Worm (Caenorhabditis elegans) whole organism, early embryonic: ENCODE measurements around the gene srv-1.

Experiments used
- B0310.2 ChIP-seq: sonication (generic microtip); optimal IDR thresholded peaks from 2 replicates; lab custom pipeline; 2016; ENCODE audit warnings: mild to moderate bottlenecking, missing genetic modification characterization, missing compliant biosample characterization
- F13C5.2 ChIP-seq: sonication (generic microtip); optimal IDR thresholded peaks from 2 replicates; lab custom pipeline; 2017; ENCODE audit warnings: mild to moderate bottlenecking, missing genetic modification characterization, inconsistent platforms, missing compliant biosample characterization
- aly-1 ChIP-seq: sonication (generic microtip); optimal IDR thresholded peaks from 2 replicates; lab custom pipeline; 2016; ENCODE audit warnings: missing genetic modification characterization, missing compliant biosample characterization
- ama-1 ChIP-seq: fragments of 150-350 bp; optimal IDR thresholded peaks from 2 replicates; lab custom pipeline; 2014
- ceh-13 ChIP-seq: fragments of 200-800 bp; sonication (Bioruptor generic); optimal IDR thresholded peaks from 2 replicates; lab custom pipeline; 2018; ENCODE audit warnings: mild to moderate bottlenecking, missing genetic modification characterization, missing compliant biosample characterization
- ceh-36 ChIP-seq: sonication (generic microtip); optimal IDR thresholded peaks from 2 replicates; lab custom pipeline; 2016; ENCODE audit warnings: missing genetic modification characterization, inconsistent platforms, missing compliant biosample characterization
- ets-7 ChIP-seq: sonication (generic microtip); optimal IDR thresholded peaks from 2 replicates; lab custom pipeline; 2016; ENCODE audit warnings: missing genotype, missing genetic modification characterization, missing compliant biosample characterization
- flt-1 ChIP-seq: fragments of 200-800 bp; sonication (Bioruptor generic); IDR thresholded peaks from 2 replicates; pipeline ENCODE4 v1.3.6; 2022; ENCODE audit warnings: missing genetic modification characterization, missing compliant biosample characterization
- hmbx-1 ChIP-seq: sonication (generic microtip); optimal IDR thresholded peaks from 2 replicates; lab custom pipeline; 2016; ENCODE audit warnings: mild to moderate bottlenecking, missing genetic modification characterization, missing compliant biosample characterization
- hmg-4 ChIP-seq: fragments of 200-800 bp; sonication (Bioruptor generic); optimal IDR thresholded peaks from 2 replicates; lab custom pipeline; 2018; ENCODE audit warnings: mild to moderate bottlenecking, missing genetic modification characterization, missing compliant biosample characterization
- hnd-1 ChIP-seq: sonication (generic microtip); optimal IDR thresholded peaks from 2 replicates; lab custom pipeline; 2016; ENCODE audit warnings: missing genetic modification characterization, missing compliant biosample characterization
- pes-1 ChIP-seq: fragments of 200-800 bp; sonication (Bioruptor generic); IDR thresholded peaks from 2 replicates; pipeline ENCODE4 v1.3.6; 2022; ENCODE audit warnings: missing genetic modification reagents, missing genetic modification characterization, missing compliant biosample characterization
- scrt-1 ChIP-seq: fragments of 200-800 bp; sonication (Bioruptor generic); IDR thresholded peaks from 2 replicates; pipeline ENCODE4 v1.3.6; 2022; ENCODE audit warnings: missing genetic modification characterization, missing compliant biosample characterization
- sea-1 ChIP-seq: fragments of 200-800 bp; sonication (Bioruptor generic); conservative IDR thresholded peaks from 2 replicates; pipeline ENCODE4 v1.3.6; 2022; ENCODE audit warnings: missing genetic modification characterization, missing compliant biosample characterization
- tbx-11 ChIP-seq: fragments of 200-800 bp; sonication (Bioruptor generic); IDR thresholded peaks from 2 replicates; pipeline ENCODE4 v1.3.6; 2022; ENCODE audit warnings: missing genetic modification characterization, missing compliant biosample characterization
- tbx-37 ChIP-seq: fragments of 200-800 bp; sonication (Bioruptor generic); conservative IDR thresholded peaks from 2 replicates; pipeline ENCODE4 v1.3.6; 2022; ENCODE audit warnings: missing genetic modification reagents, missing genetic modification characterization, missing compliant biosample characterization
- tra-4 ChIP-seq: sonication (generic microtip); optimal IDR thresholded peaks from 2 replicates; lab custom pipeline; 2017; ENCODE audit warnings: missing genetic modification characterization, missing compliant biosample characterization

The srv-1 gene

DNA sequence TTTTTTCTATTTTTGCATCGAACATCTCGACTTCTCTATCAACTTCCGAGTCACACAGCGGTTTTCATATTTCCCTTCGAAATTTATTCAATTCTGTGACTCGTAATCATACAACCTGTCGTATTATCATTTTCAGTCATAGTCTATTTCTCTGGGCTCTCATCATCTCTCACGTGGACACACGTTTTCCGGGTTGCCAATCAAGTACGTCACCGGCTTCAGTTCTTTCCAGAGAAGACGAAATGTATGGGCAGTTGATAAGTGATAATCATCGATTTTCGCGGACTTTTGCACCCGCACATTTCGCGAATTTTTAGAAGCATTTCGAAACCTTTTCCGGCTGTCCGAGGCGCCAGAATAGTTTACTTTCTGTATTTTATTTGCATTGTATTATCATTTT is at the start of gene srv-1:
Gene srv-1, plus strand, starts transcription at position 131 of the 400 bp plus-strand sequence.
- no peak for TF ChIP-seq aly-1
- TF ChIP-seq B0310.2 (tag; lab: Kevin White, UChicago): no peak
- no peak for TF ChIP-seq tbx-37
- TF ChIP-seq sea-1: no peak
- TF ChIP-seq tra-4 (tag; lab: Kevin White, UChicago): no peak
- no peak for TF ChIP-seq scrt-1 (GFP tag; lab: Robert Waterston, UW)

DNA sequence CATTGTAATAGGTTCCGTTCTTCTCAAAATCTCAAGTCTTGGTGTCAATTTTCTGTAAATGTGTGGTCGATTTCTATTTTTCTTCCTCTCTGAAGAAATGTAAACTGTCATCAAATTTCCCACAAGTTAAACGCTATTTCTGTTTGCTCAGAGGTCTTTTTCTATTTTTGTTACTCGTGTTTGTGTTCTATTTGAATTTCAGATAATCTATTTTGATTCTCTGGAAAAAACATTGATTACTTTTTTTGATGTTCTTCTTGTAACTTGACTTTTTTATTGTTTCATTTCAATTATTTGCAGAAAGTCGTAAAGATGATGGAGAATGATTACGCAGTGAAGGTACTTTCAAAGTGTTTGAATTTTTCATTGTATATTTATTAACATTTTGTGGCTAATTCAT is 47.7 kb upstream of the srv-1 start, which contains the start of gene lim-8:
Gene lim-8, plus strand, starts transcription at position 301 of the 400 bp plus-strand sequence.
- no peak for TF ChIP-seq aly-1
- TF ChIP-seq hnd-1 (tag; lab: Kevin White, UChicago): no peak
- TF ChIP-seq ceh-13 (GFP tag; lab: Kevin White, UChicago): no peak
- TF ChIP-seq hmg-4 (GFP tag; lab: Kevin White, UChicago): no peak

DNA sequence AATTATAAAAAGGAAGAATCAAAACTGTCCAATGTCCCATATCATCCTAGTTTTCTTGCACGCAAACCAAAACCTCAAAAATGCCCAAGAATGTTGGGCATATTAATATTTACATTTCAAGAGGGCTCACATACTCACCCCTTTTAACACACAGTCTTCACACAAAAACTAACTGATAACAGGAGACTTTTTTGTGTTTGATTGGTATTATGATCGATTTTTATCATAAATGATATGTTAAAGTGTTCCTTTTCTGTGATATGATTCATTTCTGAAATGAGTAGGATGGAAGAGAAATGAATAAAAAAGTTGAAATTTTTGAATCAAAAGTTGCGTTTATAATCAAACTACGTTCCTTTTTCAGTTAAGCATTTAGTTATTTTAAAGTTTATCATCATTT is 47.1 kb upstream of the srv-1 start:
- TF ChIP-seq aly-1 (no peak), F13C5.2 (tag; lab: Kevin White, UChicago) (no peak), tra-4 (tag; lab: Kevin White, UChicago) (no peak), flt-1 (GFP tag; lab: Robert Waterston, UW) (no peak), B0310.2 (tag; lab: Kevin White, UChicago) (no peak)

DNA sequence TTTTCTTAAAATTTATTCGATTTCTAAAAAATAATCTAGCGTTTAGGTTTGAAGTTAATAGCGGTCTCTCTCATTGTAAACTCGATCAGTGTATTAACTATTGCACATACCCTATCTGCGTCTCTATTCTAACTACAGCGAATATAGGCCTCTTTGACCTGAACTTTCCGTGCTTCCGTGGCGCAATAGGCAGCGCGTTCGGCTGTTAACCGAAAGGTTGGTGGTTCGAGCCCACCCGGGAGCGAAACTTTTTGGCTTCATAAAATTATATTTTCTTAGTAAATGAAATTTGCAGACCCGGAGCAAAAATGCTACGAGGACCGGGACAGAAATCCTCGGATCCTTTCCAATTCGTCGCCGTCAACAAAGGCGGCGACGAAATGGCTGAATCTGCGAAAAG is 44.8 kb upstream of the srv-1 start:
- TF ChIP-seq aly-1: peak; percentile 31
- peak; percentile 51 for TF ChIP-seq hnd-1 (tag; lab: Kevin White, UChicago)
- no peak for TF ChIP-seq B0310.2 (tag; lab: Kevin White, UChicago)
- peak; percentile 63; the same call in 1 of the 2 replicates for TF ChIP-seq scrt-1 (GFP tag; lab: Robert Waterston, UW)
- 0 out of 2 replicates have a peak, but pooled peaks have one; percentile 36 for TF ChIP-seq sea-1
- TF ChIP-seq tra-4 (tag; lab: Kevin White, UChicago): no peak
- peak; percentile 50 for TF ChIP-seq ceh-13 (GFP tag; lab: Kevin White, UChicago)
- peak; percentile 41; the same call in 1 of the 2 replicates for TF ChIP-seq flt-1 (GFP tag; lab: Robert Waterston, UW)
- no peak for TF ChIP-seq tbx-11 (GFP tag; lab: Robert Waterston, UW)
- TF ChIP-seq ama-1 (lab: Kevin White, UChicago): no peak
- peak; percentile 74 for TF ChIP-seq hmg-4 (GFP tag; lab: Kevin White, UChicago)
- peak; percentile 30 for TF ChIP-seq F13C5.2 (tag; lab: Kevin White, UChicago)
- TF ChIP-seq ets-7 (tag; lab: Kevin White, UChicago): no peak
- peak; percentile 35 for TF ChIP-seq ceh-36 (tag; lab: Kevin White, UChicago)
- TF ChIP-seq hmbx-1: no peak
- peak; percentile 81 for TF ChIP-seq pes-1 (GFP tag; lab: Robert Waterston, UW)
- TF ChIP-seq tbx-37: 0 out of 2 replicates have a peak, but pooled peaks have one; percentile 29

DNA sequence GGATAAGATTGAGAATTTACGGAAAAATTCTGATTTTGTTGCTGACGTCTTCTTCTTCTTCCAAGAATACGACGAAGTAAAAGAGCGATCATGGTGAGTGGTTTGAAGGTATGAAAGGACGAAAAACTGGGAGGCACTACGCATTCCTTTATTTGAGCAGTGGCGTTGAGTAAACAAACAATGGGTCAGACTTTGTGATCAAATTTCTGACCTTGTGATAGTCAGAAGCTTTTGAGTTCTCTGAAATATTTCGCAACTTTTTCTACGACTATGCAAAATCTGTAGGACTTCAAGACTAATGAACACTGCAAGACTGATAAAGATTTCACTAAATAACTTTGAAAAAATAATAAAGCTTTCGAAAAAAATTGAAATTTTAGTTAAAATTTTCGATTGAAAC is 33.3 kb upstream of the srv-1 start, which contains the start of gene F28F5.4:
Gene F28F5.4, minus strand, starts transcription at position 104 of the 400 bp plus-strand sequence.
- TF ChIP-seq flt-1 (GFP tag; lab: Robert Waterston, UW) (no peak), ceh-36 (tag; lab: Kevin White, UChicago) (no peak), ama-1 (lab: Kevin White, UChicago) (no peak), pes-1 (GFP tag; lab: Robert Waterston, UW) (no peak), tra-4 (tag; lab: Kevin White, UChicago) (no peak), hnd-1 (tag; lab: Kevin White, UChicago) (no peak), ets-7 (tag; lab: Kevin White, UChicago) (no peak), tbx-37 (no peak), ceh-13 (GFP tag; lab: Kevin White, UChicago) (no peak), F13C5.2 (tag; lab: Kevin White, UChicago) (no peak), hmbx-1 (no peak)

DNA sequence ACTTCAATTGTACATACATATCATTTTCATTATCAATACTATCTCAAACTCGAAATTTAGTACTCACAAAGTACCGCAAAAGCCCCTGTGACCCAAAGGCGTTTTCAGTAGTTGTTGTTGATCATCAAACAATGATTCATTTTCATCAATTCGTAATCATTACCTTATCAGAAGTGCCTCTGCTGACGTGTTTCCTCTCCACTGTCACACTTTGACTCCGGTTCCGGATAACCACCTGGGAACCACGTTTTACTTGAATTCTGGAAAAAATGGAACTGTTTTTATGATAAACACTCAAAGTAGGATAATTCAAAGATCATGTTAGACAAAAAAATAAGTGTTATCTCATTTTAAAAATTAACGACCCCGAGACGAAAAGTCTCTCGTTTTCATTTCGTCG is 32.1 kb upstream of the srv-1 start:
- TF ChIP-seq B0310.2 (tag; lab: Kevin White, UChicago) (no peak), ceh-36 (tag; lab: Kevin White, UChicago) (no peak), hnd-1 (tag; lab: Kevin White, UChicago) (no peak), ceh-13 (GFP tag; lab: Kevin White, UChicago) (no peak), hmg-4 (GFP tag; lab: Kevin White, UChicago) (no peak), tbx-37 (no peak), hmbx-1 (no peak), flt-1 (GFP tag; lab: Robert Waterston, UW) (no peak), sea-1 (no peak), pes-1 (GFP tag; lab: Robert Waterston, UW) (no peak), F13C5.2 (tag; lab: Kevin White, UChicago) (no peak), aly-1 (no peak), scrt-1 (GFP tag; lab: Robert Waterston, UW) (no peak), ets-7 (tag; lab: Kevin White, UChicago) (no peak), ama-1 (lab: Kevin White, UChicago) (no peak), tra-4 (tag; lab: Kevin White, UChicago) (no peak), tbx-11 (GFP tag; lab: Robert Waterston, UW) (no peak)

DNA sequence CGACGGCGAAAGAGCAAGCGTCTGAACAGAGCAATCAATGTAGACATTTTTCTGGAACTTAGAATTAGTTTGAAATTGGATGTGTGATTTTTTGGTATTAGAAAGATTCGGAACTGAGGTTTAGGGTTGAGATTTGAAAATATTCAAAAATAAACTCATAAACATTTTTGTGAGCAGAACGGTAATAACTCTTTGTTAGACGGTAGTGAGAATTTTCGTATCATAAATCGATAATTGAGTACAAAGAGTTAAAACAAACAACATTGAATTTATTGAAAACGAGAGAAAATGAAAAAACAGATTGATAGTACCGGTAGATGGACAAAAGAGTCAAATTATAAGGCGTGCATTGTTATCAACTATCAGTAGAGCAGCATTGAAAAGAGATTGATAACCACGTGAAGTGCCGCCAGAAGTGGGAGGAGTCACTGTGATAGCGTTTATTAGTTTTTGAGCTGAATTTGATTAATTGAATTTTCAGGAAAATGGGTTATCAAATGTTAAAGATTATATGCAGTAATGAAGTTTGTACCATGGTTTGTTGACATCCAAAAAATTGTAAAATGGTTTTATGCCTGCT is 30.8 kb upstream of the srv-1 start, which contains the start of gene F28F5.6:
Gene F28F5.6, minus strand, starts transcription at position 51 of the 580 bp plus-strand sequence.
- TF ChIP-seq tbx-37: no peak
- TF ChIP-seq flt-1 (GFP tag; lab: Robert Waterston, UW): no peak
- TF ChIP-seq ets-7 (tag; lab: Kevin White, UChicago): no peak
- no peak for TF ChIP-seq sea-1
- TF ChIP-seq scrt-1 (GFP tag; lab: Robert Waterston, UW): no peak
- TF ChIP-seq tra-4 (tag; lab: Kevin White, UChicago): no peak
- no peak for TF ChIP-seq ceh-36 (tag; lab: Kevin White, UChicago)
- no peak for TF ChIP-seq F13C5.2 (tag; lab: Kevin White, UChicago)
- TF ChIP-seq hnd-1 (tag; lab: Kevin White, UChicago): no peak
- TF ChIP-seq ama-1 (lab: Kevin White, UChicago): no peak
- TF ChIP-seq hmbx-1: no peak
- no peak for TF ChIP-seq aly-1
- no peak for TF ChIP-seq pes-1 (GFP tag; lab: Robert Waterston, UW)
- TF ChIP-seq ceh-13 (GFP tag; lab: Kevin White, UChicago): no peak
- no peak for TF ChIP-seq B0310.2 (tag; lab: Kevin White, UChicago)
- TF ChIP-seq hmg-4 (GFP tag; lab: Kevin White, UChicago): no peak
- no peak for TF ChIP-seq tbx-11 (GFP tag; lab: Robert Waterston, UW)
